Worm (Caenorhabditis elegans) whole organism, L4 larva: ENCODE data around the gene srxa-6.

Source experiments
- F26F4.8 ChIP-seq: fragments of 200-800 bp; sonication (Bioruptor generic); conservative IDR thresholded peaks from 2 replicates; pipeline ENCODE4 v1.3.6; 2022; ENCODE audit warnings: missing genetic modification characterization, missing compliant biosample characterization
- aha-1 ChIP-seq: fragments of 150-350 bp; peaks from one replicate; lab custom pipeline; 2014; ENCODE audit warnings: missing biosample characterization, missing genetic modification characterization
- aly-2 ChIP-seq: sonication (generic microtip); optimal IDR thresholded peaks from 2 replicates; lab custom pipeline; 2018; ENCODE audit warnings: missing biosample characterization, missing genetic modification characterization
- ama-1 ChIP-seq: fragments of 150-350 bp; optimal IDR thresholded peaks from 2 replicates; lab custom pipeline; 2014; ENCODE audit warnings: inconsistent platforms, mixed read lengths
- ceh-44 ChIP-seq: fragments of 200-800 bp; sonication (Bioruptor generic); IDR thresholded peaks from 2 replicates; pipeline ENCODE4 v1.3.6; 2022; ENCODE audit warnings: missing genetic modification reagents, missing genetic modification characterization, missing compliant biosample characterization
- ces-1 ChIP-seq: fragments of 150-350 bp; sonication (generic microtip); optimal IDR thresholded peaks from 4 replicates; lab custom pipeline; 2014; ENCODE audit warnings: missing biosample characterization, missing genetic modification reagents, missing genetic modification characterization
- ctbp-1 ChIP-seq: fragments of 200-800 bp; sonication (Bioruptor generic); IDR thresholded peaks from 2 replicates; pipeline ENCODE4 v1.3.6; 2022; ENCODE audit warnings: missing genetic modification reagents, missing genetic modification characterization, missing compliant biosample characterization
- daf-16 ChIP-seq, 3 experiments: sonication (generic microtip); optimal IDR thresholded peaks; 2 replicates each; lab custom pipeline; 2016 to 2017; ENCODE audit warnings: missing genetic modification characterization in 3 of 3, missing genetic modification reagents in 3 of 3, mild to moderate bottlenecking in 2 of 3, missing compliant biosample characterization in 2 of 3, missing biosample characterization in 1 of 3, moderate library complexity in 1 of 3
- dmd-6 ChIP-seq: fragments of 200-800 bp; sonication (Bioruptor generic); IDR thresholded peaks from 2 replicates; pipeline ENCODE4 v1.3.6; 2022; ENCODE audit warnings: missing genetic modification reagents, missing genetic modification characterization, missing compliant biosample characterization
- dve-1 ChIP-seq: sonication (generic microtip); optimal IDR thresholded peaks from 2 replicates; lab custom pipeline; 2017; ENCODE audit warnings: antibody characterized with exemption, mild to moderate bottlenecking, missing genetic modification characterization, missing compliant biosample characterization; ENCODE audit not compliant: insufficient read depth
- egl-27 ChIP-seq: sonication (generic microtip); optimal IDR thresholded peaks from 3 replicates; lab custom pipeline; 2017; ENCODE audit warnings: missing biosample characterization, missing genetic modification reagents, missing genetic modification characterization
- egl-43 ChIP-seq: fragments of 200-800 bp; sonication (Bioruptor generic); IDR thresholded peaks from 2 replicates; pipeline ENCODE4 v1.3.6; 2022; ENCODE audit warnings: missing genetic modification reagents, missing genetic modification characterization, missing compliant biosample characterization
- fkh-10 ChIP-seq: fragments of 150-350 bp; optimal IDR thresholded peaks from 2 replicates; lab custom pipeline; 2014; ENCODE audit warnings: missing biosample characterization, missing genetic modification reagents, missing genetic modification characterization
- hif-1 ChIP-seq, 2 experiments: sonication (generic microtip); optimal IDR thresholded peaks; 2 replicates each; lab custom pipeline; 2016 to 2017; ENCODE audit warnings: missing compliant biosample characterization in 2 of 2, missing genetic modification characterization in 2 of 2, missing genetic modification reagents in 2 of 2, missing genotype in 2 of 2, mild to moderate bottlenecking in 1 of 2
- hlh-11 ChIP-seq: fragments of 200-800 bp; sonication (Bioruptor generic); optimal IDR thresholded peaks from 2 replicates; lab custom pipeline; 2018; ENCODE audit warnings: mild to moderate bottlenecking, missing genetic modification characterization, missing compliant biosample characterization
- hlh-30 ChIP-seq: sonication (generic microtip); optimal IDR thresholded peaks from 2 replicates; lab custom pipeline; 2017; ENCODE audit warnings: antibody characterized with exemption, mild to moderate bottlenecking, missing genetic modification characterization, missing compliant biosample characterization; ENCODE audit not compliant: insufficient read depth
- lim-7 ChIP-seq: fragments of 200-800 bp; sonication (Bioruptor generic); IDR thresholded peaks from 2 replicates; pipeline ENCODE4 v1.3.6; 2022; ENCODE audit warnings: missing genetic modification characterization, missing compliant biosample characterization
- lin-1 ChIP-seq: fragments of 200-800 bp; sonication (Bioruptor generic); IDR thresholded peaks from 2 replicates; pipeline ENCODE4 v1.3.6; 2022; ENCODE audit warnings: missing genetic modification reagents, missing genetic modification characterization, missing compliant biosample characterization
- lin-38 ChIP-seq: fragments of 200-800 bp; sonication (Bioruptor generic); IDR thresholded peaks from 2 replicates; pipeline ENCODE4 v1.3.6; 2022; ENCODE audit warnings: missing genetic modification reagents, missing genetic modification characterization, missing compliant biosample characterization
- lir-3 ChIP-seq: sonication (generic microtip); optimal IDR thresholded peaks from 2 replicates; lab custom pipeline; 2016; ENCODE audit warnings: mild to moderate bottlenecking, missing genetic modification characterization, missing compliant biosample characterization
- lsy-2 ChIP-seq, 2 experiments: fragments of 150-350 bp in 1 of 2; sonication (generic microtip) in 1 of 2; optimal IDR thresholded peaks; 2 replicates each; lab custom pipeline; 2014 to 2017; ENCODE audit warnings: missing biosample characterization in 2 of 2, missing genetic modification characterization in 2 of 2
- madf-9 ChIP-seq: fragments of 200-800 bp; sonication (Bioruptor generic); conservative IDR thresholded peaks from 2 replicates; pipeline ENCODE4 v1.3.6; 2022; ENCODE audit warnings: missing genetic modification reagents, missing genetic modification characterization, missing compliant biosample characterization
- mdl-1 ChIP-seq, 2 experiments: fragments of 150-350 bp in 1 of 2; sonication (generic microtip) in 1 of 2; optimal IDR thresholded peaks; 2 replicates each; lab custom pipeline; 2014 to 2017; ENCODE audit warnings: missing biosample characterization in 2 of 2, missing genetic modification characterization in 2 of 2
- mdt-29 ChIP-seq: fragments of 200-800 bp; sonication (Bioruptor generic); IDR thresholded peaks from 2 replicates; pipeline ENCODE4 v1.3.6; 2022; ENCODE audit warnings: missing genetic modification reagents, missing genetic modification characterization, missing compliant biosample characterization
- mep-1 ChIP-seq: fragments of 150-350 bp; sonication (generic microtip); optimal IDR thresholded peaks from 3 replicates; lab custom pipeline; 2014; ENCODE audit warnings: missing biosample characterization, missing genetic modification characterization
- mes-2 ChIP-seq: sonication (generic microtip); optimal IDR thresholded peaks from 2 replicates; lab custom pipeline; 2016; ENCODE audit warnings: missing genotype, mild to moderate bottlenecking, missing genetic modification characterization, missing compliant biosample characterization; ENCODE audit not compliant: poor library complexity, severe bottlenecking
- mxl-2 ChIP-seq: fragments of 200-800 bp; sonication (Bioruptor generic); conservative IDR thresholded peaks from 2 replicates; pipeline ENCODE4 v1.3.6; 2022; ENCODE audit warnings: missing genetic modification reagents, missing genetic modification characterization, missing compliant biosample characterization
- mxl-3 ChIP-seq: fragments of 200-800 bp; sonication (Bioruptor generic); optimal IDR thresholded peaks from 2 replicates; lab custom pipeline; 2018; ENCODE audit warnings: mild to moderate bottlenecking, missing genetic modification characterization, missing compliant biosample characterization
- nhr-102 ChIP-seq: sonication (generic microtip); optimal IDR thresholded peaks from 2 replicates; lab custom pipeline; 2016; ENCODE audit warnings: mild to moderate bottlenecking, missing genetic modification characterization, moderate library complexity, missing compliant biosample characterization
- nhr-28 ChIP-seq: fragments of 150-350 bp; optimal IDR thresholded peaks from 2 replicates; lab custom pipeline; 2014; ENCODE audit warnings: missing biosample characterization, missing genetic modification characterization
- nhr-42 ChIP-seq: fragments of 200-800 bp; sonication (Bioruptor generic); IDR thresholded peaks from 2 replicates; pipeline ENCODE4 v1.3.6; 2022; ENCODE audit warnings: missing genetic modification characterization, missing compliant biosample characterization
- nhr-48 ChIP-seq: sonication (generic microtip); optimal IDR thresholded peaks from 2 replicates; lab custom pipeline; 2016; ENCODE audit warnings: mild to moderate bottlenecking, missing genetic modification characterization, missing compliant biosample characterization
- pha-4 ChIP-seq, 2 experiments: fragments of 150-350 bp in 1 of 2; fragments of 200-800 bp in 1 of 2; sonication (Bioruptor generic) in 1 of 2; IDR thresholded peaks in 1 of 2; optimal IDR thresholded peaks in 1 of 2; 2 replicates each; pipeline versions ENCODE4 v1.3.6 to Lab custom; 2014 to 2022; ENCODE audit warnings: missing genetic modification characterization in 2 of 2, missing genetic modification reagents in 2 of 2, missing biosample characterization in 1 of 2, missing compliant biosample characterization in 1 of 2
- php-3 ChIP-seq: fragments of 200-800 bp; sonication (Bioruptor generic); IDR thresholded peaks from 2 replicates; pipeline ENCODE4 v1.3.6; 2022; ENCODE audit warnings: missing genetic modification reagents, missing genetic modification characterization, missing compliant biosample characterization
- pqm-1 ChIP-seq: sonication (generic microtip); optimal IDR thresholded peaks from 2 replicates; lab custom pipeline; 2017; ENCODE audit warnings: missing biosample characterization, missing genetic modification characterization
- set-16 ChIP-seq: fragments of 200-800 bp; sonication (Bioruptor generic); IDR thresholded peaks from 2 replicates; pipeline ENCODE4 v1.3.6; 2022; ENCODE audit warnings: missing genetic modification reagents, missing genetic modification characterization, missing compliant biosample characterization
- snpc-1.2 ChIP-seq: fragments of 200-800 bp; sonication (Bioruptor generic); IDR thresholded peaks from 2 replicates; pipeline ENCODE4 v1.3.6; 2022; ENCODE audit warnings: missing genetic modification reagents, missing genetic modification characterization, missing compliant biosample characterization
- spr-1 ChIP-seq: sonication (generic microtip); optimal IDR thresholded peaks from 2 replicates; lab custom pipeline; 2016; ENCODE audit warnings: mild to moderate bottlenecking, missing genetic modification characterization, missing compliant biosample characterization
- unc-62 ChIP-seq, 3 experiments: fragments of 150-350 bp in 1 of 3; sonication (generic microtip); optimal IDR thresholded peaks in 2 of 3; peaks in 1 of 3; 1 replicate in 1 of 3; 2 replicates in 2 of 3; lab custom pipeline; 2014 to 2017; ENCODE audit warnings: missing biosample characterization in 3 of 3, missing genetic modification characterization in 3 of 3, missing genetic modification reagents in 3 of 3, missing genotype in 1 of 3
- ztf-11 ChIP-seq: fragments of 150-350 bp; optimal IDR thresholded peaks from 2 replicates; lab custom pipeline; 2014; ENCODE audit warnings: missing biosample characterization, missing genetic modification characterization

The srxa-6 gene

DNA sequence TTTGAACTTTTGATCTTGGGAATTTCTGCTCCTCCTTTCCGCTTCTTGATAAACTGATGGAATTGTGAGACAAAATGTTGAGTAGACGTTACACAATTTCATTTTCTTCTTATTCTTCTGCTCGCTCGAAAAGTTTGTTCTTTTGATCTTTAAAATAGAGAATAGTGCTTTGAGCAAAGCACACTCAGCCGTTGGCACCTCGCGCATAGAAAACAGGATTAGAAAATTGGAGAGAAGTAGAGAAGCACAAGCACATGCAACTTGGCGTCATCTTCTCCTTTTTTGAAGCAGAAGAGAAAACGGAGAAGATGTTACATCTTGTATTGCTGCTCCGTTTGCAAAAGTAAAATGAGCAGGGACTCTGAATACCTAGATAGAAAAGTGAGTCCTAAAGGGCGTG, 47.4 kb downstream of the srxa-6 start (continued):
- TF ChIP-seq daf-16 (GFP tag; optimal IDR thresholded peaks at IDR 0.05; lab: Kevin White, UChicago) (no peak), daf-16 (tag; optimal IDR thresholded peaks at IDR 0.05; lab: Kevin White, UChicago) (peak; percentile 25), lin-38 (0 out of 2 replicates have a peak, but pooled peaks have one; percentile 19), ztf-11 (tag; lab: Kevin White, UChicago) (no peak), nhr-48 (peak; percentile 40), fkh-10 (GFP tag; lab: Kevin White, UChicago) (peak; percentile 98), mxl-2 (no peak), lsy-2 (tag; optimal IDR thresholded peaks at IDR 0.05; lab: Kevin White, UChicago) (peak; percentile 24 to 74), F26F4.8 (GFP tag; lab: Robert Waterston, UW) (no peak), egl-43 (GFP tag; lab: Robert Waterston, UW) (no peak), lin-1 (GFP tag; lab: Robert Waterston, UW) (no peak), ceh-44 (GFP tag; lab: Robert Waterston, UW) (no peak), pqm-1 (tag; lab: Kevin White, UChicago) (no peak), hif-1 (tag; optimal IDR thresholded peaks at IDR 0.05; lab: Kevin White, UChicago) (peak in 1 of 2 experiments; percentile 70), mdl-1 (tag; optimal IDR thresholded peaks at IDR 0.05; lab: Kevin White, UChicago) (peak; percentile 20 to 86), ces-1 (GFP tag; lab: Kevin White, UChicago) (peak; percentile 94), dmd-6 (GFP tag; lab: Robert Waterston, UW) (peak; percentile 22; the same call in 1 of the 2 replicates)

DNA sequence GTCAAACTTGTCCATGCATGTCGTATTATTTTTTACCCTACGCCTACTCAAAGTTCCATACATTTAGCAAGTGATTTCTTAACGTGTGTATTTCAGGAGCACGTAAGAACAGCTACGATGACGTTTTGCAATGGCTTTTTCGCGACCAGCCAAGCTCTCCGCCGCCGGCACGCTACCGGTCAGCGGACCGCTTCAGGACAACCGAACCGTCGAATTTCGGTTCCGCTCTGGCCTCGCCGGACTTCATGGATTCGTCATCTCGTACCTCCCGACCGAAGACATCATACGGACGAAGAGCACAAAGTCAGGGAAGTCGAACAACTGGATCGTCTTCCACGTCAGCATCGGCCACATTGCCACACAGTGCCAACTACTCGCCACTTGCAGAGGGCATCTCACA, 48.9 kb downstream of the srxa-6 start:
- TF ChIP-seq hlh-11, result no peak
- TF ChIP-seq mes-2, result no peak
- TF ChIP-seq unc-62 (GFP tag; optimal IDR thresholded peaks at IDR 0.05 in 1 of 2; lab: Kevin White, UChicago), result peak in 1 of 2 experiments; percentile 5
- no peak for TF ChIP-seq unc-62 (tag; optimal IDR thresholded peaks at IDR 0.05; lab: Kevin White, UChicago)
- TF ChIP-seq set-16, result peak; percentile 88
- no peak for TF ChIP-seq ceh-44 (GFP tag; lab: Robert Waterston, UW)
- TF ChIP-seq spr-1, result no peak
- no peak for TF ChIP-seq ctbp-1 (GFP tag; lab: Robert Waterston, UW)
- no peak for TF ChIP-seq lir-3 (tag; lab: Kevin White, UChicago)

DNA sequence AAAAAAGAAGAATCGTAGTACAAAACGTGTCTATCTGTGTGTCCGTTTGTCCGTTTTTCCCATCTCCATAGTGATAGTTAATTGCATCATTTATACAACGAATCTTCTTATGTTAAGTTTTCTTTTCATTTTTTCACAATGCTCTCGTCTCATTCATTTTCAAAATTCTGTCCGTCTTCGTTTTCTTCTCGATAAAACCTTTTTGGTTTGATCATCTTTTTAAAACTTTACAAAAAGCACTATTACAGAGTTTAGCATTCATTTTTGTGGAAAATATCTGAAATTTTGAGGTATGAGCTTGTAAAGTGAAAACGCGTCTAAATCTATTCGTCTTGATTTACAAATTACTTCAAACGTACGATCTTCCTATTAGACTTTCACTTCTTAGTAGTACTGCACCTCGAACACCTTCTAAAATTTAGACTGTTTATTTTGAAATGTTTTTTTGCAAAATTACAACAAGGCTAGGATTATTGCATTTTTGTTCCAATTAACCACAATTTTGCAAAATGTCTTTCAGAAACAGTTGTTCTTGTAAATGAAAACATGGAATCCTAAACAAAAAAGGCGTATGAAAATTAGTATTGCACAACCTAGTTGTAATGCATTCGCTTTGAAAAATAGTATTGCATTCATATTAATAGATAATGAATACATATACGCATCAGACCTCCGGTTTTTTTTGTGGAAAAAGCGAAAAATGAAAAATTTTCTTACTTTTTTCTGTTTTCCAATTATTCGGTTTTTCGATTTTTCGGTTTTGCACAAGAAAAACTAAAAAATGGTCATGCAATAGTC, 50.5 kb downstream of the srxa-6 start:
- peak; percentile 59 for TF ChIP-seq nhr-102 (tag; lab: Kevin White, UChicago)
- no peak for TF ChIP-seq ces-1 (GFP tag; lab: Kevin White, UChicago)
- TF ChIP-seq mep-1 (tag; lab: Kevin White, UChicago), result peak; percentile 63
- TF ChIP-seq egl-27 (tag; lab: Kevin White, UChicago), result no peak
- TF ChIP-seq fkh-10 (GFP tag; lab: Kevin White, UChicago), result no peak
- no peak for TF ChIP-seq mxl-3 (GFP tag; lab: Kevin White, UChicago)
- TF ChIP-seq nhr-42 (GFP tag; lab: Robert Waterston, UW), result peak; percentile 14; the same call in 1 of the 2 replicates
- TF ChIP-seq daf-16 (GFP tag; optimal IDR thresholded peaks at IDR 0.05; lab: Kevin White, UChicago), result no peak
- TF ChIP-seq daf-16 (tag; optimal IDR thresholded peaks at IDR 0.05; lab: Kevin White, UChicago), result peak; percentile 7
- TF ChIP-seq dve-1, result peak; percentile 25
- no peak for TF ChIP-seq madf-9
- TF ChIP-seq hif-1 (tag; optimal IDR thresholded peaks at IDR 0.05; lab: Kevin White, UChicago), result peak; percentile 30 to 52
- TF ChIP-seq lim-7 (GFP tag; lab: Robert Waterston, UW), result no peak
- TF ChIP-seq pha-4 (GFP tag; IDR thresholded peaks at IDR 0.05; lab: Robert Waterston, UW), result peak; percentile 12; the same call in 1 of the 2 replicates
- no peak for TF ChIP-seq pha-4 (tag; optimal IDR thresholded peaks at IDR 0.05; lab: Kevin White, UChicago)
- TF ChIP-seq nhr-28 (tag; lab: Kevin White, UChicago), result no peak
- 0 out of 2 replicates have a peak, but pooled peaks have one; percentile 8 for TF ChIP-seq mdt-29 (GFP tag; lab: Robert Waterston, UW)
- TF ChIP-seq snpc-1.2 (GFP tag; lab: Robert Waterston, UW), result no peak
- no peak for TF ChIP-seq dmd-6 (GFP tag; lab: Robert Waterston, UW)
- TF ChIP-seq aly-2, result no peak
- TF ChIP-seq hlh-30 (tag; lab: Kevin White, UChicago), result peak; percentile 10
- TF ChIP-seq aha-1 (tag; lab: Kevin White, UChicago), result peak; percentile 64
- peak; percentile 84 for TF ChIP-seq ama-1 (lab: Kevin White, UChicago)
- no peak for TF ChIP-seq php-3
- TF ChIP-seq, all 104 proteins: peak for 11
